Fruit fly (Drosophila melanogaster) whole organism, prepupa: ENCODE results near the gene ArfGAP1.

Source experiments
- Blimp-1 ChIP-seq: fragments of 200-800 bp; sonication (Bioruptor generic); optimal IDR thresholded peaks from 3 replicates; lab custom pipeline; 2017; ENCODE audit warnings: missing biosample characterization, missing genetic modification characterization, mild to moderate bottlenecking, moderate library complexity, missing genetic modification reagents
- CG10669 ChIP-seq: fragments of 200-800 bp; sonication (Bioruptor generic); optimal IDR thresholded peaks from 3 replicates; lab custom pipeline; 2018; ENCODE audit warnings: missing biosample characterization, mild to moderate bottlenecking, missing genetic modification characterization, moderate library complexity
- CG11294 ChIP-seq: fragments of 200-800 bp; sonication (Bioruptor generic); IDR thresholded peaks from 2 replicates; pipeline ENCODE4 v1.3.6; 2022; ENCODE audit warnings: missing biosample characterization, missing genetic modification characterization
- CG16779 ChIP-seq: fragments of 200-800 bp; sonication (Bioruptor generic); optimal IDR thresholded peaks from 3 replicates; lab custom pipeline; 2017; ENCODE audit warnings: missing biosample characterization, mild to moderate bottlenecking, missing genetic modification characterization
- CG3032 ChIP-seq: fragments of 200-800 bp; optimal IDR thresholded peaks from 2 replicates; lab custom pipeline; 2019; ENCODE audit warnings: missing biosample characterization, mild to moderate bottlenecking, missing genetic modification characterization, moderate library complexity
- CG31627 ChIP-seq: fragments of 200-800 bp; sonication (Bioruptor generic); optimal IDR thresholded peaks from 3 replicates; lab custom pipeline; 2016; ENCODE audit warnings: missing biosample characterization, missing genetic modification characterization
- CG32006 ChIP-seq: fragments of 200-800 bp; sonication (Bioruptor generic); optimal IDR thresholded peaks from 3 replicates; lab custom pipeline; 2017; ENCODE audit warnings: missing biosample characterization, mild to moderate bottlenecking, missing genetic modification characterization
- CG34406 ChIP-seq: fragments of 200-800 bp; sonication (Bioruptor generic); optimal IDR thresholded peaks from 3 replicates; lab custom pipeline; 2016; ENCODE audit warnings: missing biosample characterization, missing genetic modification characterization
- CG3919 ChIP-seq: fragments of 200-800 bp; sonication (Bioruptor generic); optimal IDR thresholded peaks from 3 replicates; lab custom pipeline; 2016; ENCODE audit warnings: missing biosample characterization, missing genetic modification characterization
- CG6276 ChIP-seq: fragments of 200-800 bp; sonication (Bioruptor generic); optimal IDR thresholded peaks from 2 replicates; lab custom pipeline; 2017; ENCODE audit warnings: missing biosample characterization, mild to moderate bottlenecking, missing genetic modification characterization
- CG6808 ChIP-seq: fragments of 200-800 bp; sonication (Bioruptor generic); optimal IDR thresholded peaks from 3 replicates; lab custom pipeline; 2017; ENCODE audit warnings: missing biosample characterization, missing genetic modification characterization, mild to moderate bottlenecking, moderate library complexity, missing genetic modification reagents
- CG7368 ChIP-seq: fragments of 200-800 bp; sonication (Bioruptor generic); optimal IDR thresholded peaks from 3 replicates; lab custom pipeline; 2016; ENCODE audit warnings: missing biosample characterization, missing genetic modification characterization
- CG8119 ChIP-seq: fragments of 200-800 bp; sonication (Bioruptor generic); IDR thresholded peaks from 3 replicates; pipeline ENCODE4 v1.3.6; 2022; ENCODE audit warnings: missing biosample characterization, missing genetic modification characterization
- CG8632 ChIP-seq: fragments of 200-800 bp; sonication (Bioruptor generic); optimal IDR thresholded peaks from 3 replicates; lab custom pipeline; 2016; ENCODE audit warnings: missing biosample characterization, missing genetic modification characterization
- CG9139 ChIP-seq: fragments of 200-800 bp; sonication (Bioruptor generic); optimal IDR thresholded peaks from 3 replicates; lab custom pipeline; 2017; ENCODE audit warnings: missing biosample characterization, mild to moderate bottlenecking, missing genetic modification characterization
- Eip75B ChIP-seq: fragments of 200-800 bp; sonication (Bioruptor generic); optimal IDR thresholded peaks from 3 replicates; lab custom pipeline; 2016; ENCODE audit warnings: missing biosample characterization, missing genetic modification characterization
- Eip78C ChIP-seq: fragments of 200-800 bp; sonication (Bioruptor generic); peaks from one replicate; lab custom pipeline; 2016; ENCODE audit warnings: missing biosample characterization, missing genetic modification characterization
- Eip93F ChIP-seq: fragments of 200-800 bp; sonication (Bioruptor generic); optimal IDR thresholded peaks from 2 replicates; lab custom pipeline; 2016; ENCODE audit warnings: missing biosample characterization, mild to moderate bottlenecking, missing genetic modification characterization
- Ets21C ChIP-seq: fragments of 200-800 bp; sonication (Bioruptor generic); optimal IDR thresholded peaks from 3 replicates; lab custom pipeline; 2016; ENCODE audit warnings: missing biosample characterization, missing genetic modification characterization
- Ets96B ChIP-seq: fragments of 200-800 bp; optimal IDR thresholded peaks from 2 replicates; lab custom pipeline; 2019; ENCODE audit warnings: missing biosample characterization, mild to moderate bottlenecking, missing genetic modification characterization, moderate library complexity
- Hr38 ChIP-seq: sonication (Bioruptor generic); optimal IDR thresholded peaks from 2 replicates; lab custom pipeline; 2016; ENCODE audit warnings: missing biosample characterization, missing genetic modification characterization
- Met ChIP-seq: fragments of 200-800 bp; sonication (Bioruptor generic); optimal IDR thresholded peaks from 3 replicates; lab custom pipeline; 2016; ENCODE audit warnings: missing biosample characterization, missing genetic modification characterization
- OdsH ChIP-seq: fragments of 200-800 bp; sonication (Bioruptor generic); optimal IDR thresholded peaks from 3 replicates; lab custom pipeline; 2016; ENCODE audit warnings: missing biosample characterization, missing genetic modification characterization
- Smox ChIP-seq: fragments of 200-800 bp; sonication (Bioruptor generic); optimal IDR thresholded peaks from 3 replicates; lab custom pipeline; 2016; ENCODE audit warnings: missing biosample characterization, missing genetic modification characterization
- Sox102F ChIP-seq: fragments of 200-800 bp; sonication (Bioruptor generic); optimal IDR thresholded peaks from 2 replicates; lab custom pipeline; 2016; ENCODE audit warnings: missing biosample characterization, mild to moderate bottlenecking, missing genetic modification characterization
- Sox14 ChIP-seq: fragments of 200-800 bp; sonication (Bioruptor generic); optimal IDR thresholded peaks from 3 replicates; lab custom pipeline; 2016; ENCODE audit warnings: missing biosample characterization, missing genetic modification characterization
- Sox15 ChIP-seq: fragments of 200-800 bp; sonication (Bioruptor generic); optimal IDR thresholded peaks from 3 replicates; lab custom pipeline; 2016; ENCODE audit warnings: missing biosample characterization, missing genetic modification characterization
- achi ChIP-seq: fragments of 200-800 bp; sonication (Bioruptor generic); optimal IDR thresholded peaks from 3 replicates; lab custom pipeline; 2016; ENCODE audit warnings: missing biosample characterization, missing genetic modification characterization
- acj6 ChIP-seq: fragments of 200-800 bp; sonication (Bioruptor generic); optimal IDR thresholded peaks from 3 replicates; lab custom pipeline; 2016; ENCODE audit warnings: missing biosample characterization, missing genetic modification characterization
- cyc ChIP-seq: fragments of 200-800 bp; sonication (Bioruptor generic); optimal IDR thresholded peaks from 3 replicates; lab custom pipeline; 2016; ENCODE audit warnings: missing biosample characterization, missing genetic modification characterization
- dsx ChIP-seq: fragments of 200-800 bp; optimal IDR thresholded peaks from 3 replicates; lab custom pipeline; 2019; ENCODE audit warnings: missing biosample characterization, mild to moderate bottlenecking, missing genetic modification characterization, moderate library complexity; ENCODE audit not compliant: poor library complexity, severe bottlenecking
- eg ChIP-seq: fragments of 200-800 bp; sonication (Bioruptor generic); IDR thresholded peaks from 3 replicates; pipeline ENCODE4 v1.3.6; 2022; ENCODE audit warnings: missing biosample characterization, missing genetic modification characterization
- esn ChIP-seq: fragments of 200-800 bp; sonication (Bioruptor generic); optimal IDR thresholded peaks from 2 replicates; lab custom pipeline; 2016; ENCODE audit warnings: missing biosample characterization, mild to moderate bottlenecking, missing genetic modification characterization, moderate library complexity
- fd59A ChIP-seq: fragments of 200-800 bp; sonication (Bioruptor generic); optimal IDR thresholded peaks from 2 replicates; lab custom pipeline; 2017; ENCODE audit warnings: missing biosample characterization, mild to moderate bottlenecking, missing genetic modification characterization, missing genetic modification reagents
- lz ChIP-seq: fragments of 200-800 bp; sonication (Bioruptor generic); optimal IDR thresholded peaks from 3 replicates; lab custom pipeline; 2016; ENCODE audit warnings: missing biosample characterization, missing genetic modification characterization
- net ChIP-seq: fragments of 200-800 bp; sonication (Bioruptor generic); optimal IDR thresholded peaks from 3 replicates; lab custom pipeline; 2016; ENCODE audit warnings: missing biosample characterization, missing genetic modification characterization
- pdm3 ChIP-seq: fragments of 200-800 bp; sonication (Bioruptor generic); optimal IDR thresholded peaks from 3 replicates; lab custom pipeline; 2016; ENCODE audit warnings: missing biosample characterization, missing genetic modification characterization
- salr ChIP-seq, 2 experiments: fragments of 200-800 bp; sonication (Bioruptor generic); optimal IDR thresholded peaks; 3 replicates each; lab custom pipeline; 2016 to 2018; ENCODE audit warnings: missing biosample characterization in 2 of 2, missing genetic modification characterization in 2 of 2, mild to moderate bottlenecking in 1 of 2
- spab ChIP-seq: fragments of 200-800 bp; sonication (Bioruptor generic); optimal IDR thresholded peaks from 2 replicates; lab custom pipeline; 2017; ENCODE audit warnings: missing biosample characterization, mild to moderate bottlenecking, missing genetic modification characterization, missing genetic modification reagents
- ss ChIP-seq, 2 experiments: fragments of 200-800 bp; sonication (Bioruptor generic); optimal IDR thresholded peaks; 2 replicates in 1 of 2; 3 replicates in 1 of 2; lab custom pipeline; 2017 to 2018; ENCODE audit warnings: mild to moderate bottlenecking in 2 of 2, missing biosample characterization in 2 of 2, missing genetic modification characterization in 2 of 2, moderate library complexity in 1 of 2
- svp ChIP-seq: fragments of 200-800 bp; sonication (Bioruptor generic); peaks from one replicate; lab custom pipeline; 2016; ENCODE audit warnings: missing biosample characterization, missing genetic modification characterization
- topi ChIP-seq: fragments of 200-800 bp; sonication (Bioruptor generic); optimal IDR thresholded peaks from 3 replicates; lab custom pipeline; 2016; ENCODE audit warnings: missing biosample characterization, missing genetic modification characterization

Gene ArfGAP1

DNA sequence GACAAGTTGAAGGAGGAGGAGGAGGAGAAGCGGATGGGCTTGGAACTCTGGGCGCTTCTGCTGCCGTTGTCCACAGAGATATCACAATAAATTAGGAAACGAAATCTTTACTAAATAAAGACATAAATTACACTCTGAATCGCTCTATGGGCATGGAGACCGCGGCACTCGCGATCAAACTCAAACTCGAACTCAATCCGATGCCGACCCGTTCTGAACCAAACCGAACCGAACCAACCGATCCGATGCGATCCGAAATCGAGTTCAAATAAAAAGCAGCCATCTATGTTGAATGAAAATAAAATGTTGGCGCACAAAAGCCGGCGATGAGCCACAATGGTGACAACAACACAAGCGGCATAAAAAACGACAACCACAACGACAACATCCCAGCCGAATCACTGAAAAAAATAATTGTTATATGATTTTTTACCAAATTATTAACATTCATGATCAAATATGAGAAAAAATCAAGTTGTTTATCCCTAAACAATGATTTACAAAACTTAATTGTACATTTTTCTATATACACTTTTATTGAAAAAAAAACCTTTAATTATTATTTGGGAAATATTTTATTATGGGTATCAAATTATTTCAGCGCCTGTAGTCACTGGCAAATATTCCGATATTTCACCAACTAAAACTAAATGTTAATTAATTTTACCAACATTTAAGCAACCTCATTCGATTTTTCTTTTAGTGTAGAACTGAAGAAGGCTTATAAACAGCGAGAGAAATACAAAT is 39.7 kb upstream of the ArfGAP1 start (continued):
- TF ChIP-seq lz (GFP tag; lab: Kevin White, UChicago) (peak; percentile 40), Ets21C (GFP tag; lab: Kevin White, UChicago) (peak; percentile 18), Smox (peak; percentile 60), Blimp-1 (GFP tag; lab: Kevin White, UChicago) (no peak), CG9139 (GFP tag; lab: Kevin White, UChicago) (peak; percentile 36), net (peak; percentile 38), Ets96B (peak; percentile 62), topi (GFP tag; lab: Kevin White, UChicago) (peak; percentile 53), CG32006 (GFP tag; lab: Kevin White, UChicago) (peak; percentile 71), svp (GFP tag; lab: Kevin White, UChicago) (peak; percentile 73), salr (GFP tag; optimal IDR thresholded peaks at IDR 0.05; lab: Kevin White, UChicago) (peak in 1 of 2 experiments; percentile 63), spab (GFP tag; lab: Kevin White, UChicago) (peak; percentile 51), CG8119 (GFP tag; lab: Robert Waterston, UW) (peak; percentile 27; the same call in 1 of the 3 replicates), Met (GFP tag; lab: Kevin White, UChicago) (peak; percentile 70), CG3032 (peak; percentile 65), Eip93F (no peak), Eip78C (peak; percentile 91)
- TF ChIP-seq, all 60 proteins: peak for 48

DNA sequence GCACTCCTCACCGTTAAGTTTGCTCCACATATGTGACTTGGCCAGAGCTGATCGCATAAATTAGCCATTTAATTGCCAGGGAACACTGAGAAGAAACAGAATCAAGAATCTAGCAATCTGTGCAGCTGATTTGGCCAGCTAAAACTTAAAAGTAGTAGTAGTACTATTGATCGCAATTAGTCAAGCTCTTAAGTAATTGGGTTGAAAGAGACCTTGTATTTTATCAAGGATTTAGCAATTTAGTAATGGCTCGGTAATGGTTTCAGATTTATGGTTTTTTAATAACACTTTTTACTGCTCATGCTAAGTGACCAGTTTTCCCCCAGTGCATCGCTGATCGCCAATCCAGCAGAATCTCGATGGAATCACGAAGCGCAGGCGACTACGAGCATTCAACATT is 37.7 kb upstream of the ArfGAP1 start:
- TF ChIP-seq spab (GFP tag; lab: Kevin White, UChicago) (peak; percentile 33), Sox14 (GFP tag; lab: Kevin White, UChicago) (peak; percentile 13), Eip78C (peak; percentile 74), CG3919 (GFP tag; lab: Kevin White, UChicago) (peak; percentile 25), eg (GFP tag; lab: Robert Waterston, UW) (no peak), CG6808 (GFP tag; lab: Kevin White, UChicago) (peak; percentile 67), CG16779 (tag; lab: Kevin White, UChicago) (no peak), Sox102F (no peak), CG11294 (no peak), esn (GFP tag; lab: Kevin White, UChicago) (peak; percentile 4), fd59A (GFP tag; lab: Kevin White, UChicago) (peak; percentile 59), Sox15 (no peak), pdm3 (GFP tag; lab: Kevin White, UChicago) (peak; percentile 24), cyc (no peak), CG6276 (GFP tag; lab: Kevin White, UChicago) (no peak), CG8632 (peak; percentile 23), net (peak; percentile 20), achi (GFP tag; lab: Kevin White, UChicago) (peak; percentile 32), svp (GFP tag; lab: Kevin White, UChicago) (peak; percentile 56), ss (GFP tag; optimal IDR thresholded peaks at IDR 0.05; lab: Kevin White, UChicago) (peak; percentile 14 to 52), dsx (GFP tag; lab: Kevin White, UChicago) (peak; percentile 2), CG3032 (peak; percentile 51), CG32006 (GFP tag; lab: Kevin White, UChicago) (peak; percentile 49), salr (GFP tag; optimal IDR thresholded peaks at IDR 0.05; lab: Kevin White, UChicago) (peak in 1 of 2 experiments; percentile 21), OdsH (GFP tag; lab: Kevin White, UChicago) (peak; percentile 32), CG7368 (GFP tag; lab: Kevin White, UChicago) (no peak), Blimp-1 (GFP tag; lab: Kevin White, UChicago) (no peak), CG9139 (GFP tag; lab: Kevin White, UChicago) (no peak), CG31627 (GFP tag; lab: Kevin White, UChicago) (no peak), CG34406 (GFP tag; lab: Kevin White, UChicago) (peak; percentile 3), Ets96B (peak; percentile 41), Hr38 (GFP tag; lab: Kevin White, UChicago) (no peak), Eip75B (GFP tag; lab: Kevin White, UChicago) (no peak), acj6 (GFP tag; lab: Kevin White, UChicago) (peak; percentile 34), Met (GFP tag; lab: Kevin White, UChicago) (peak; percentile 13), CG10669 (GFP tag; lab: Kevin White, UChicago) (peak; percentile 54)
